Worm (Caenorhabditis elegans) whole organism, L1 larva: Measurements from ENCODE around the gene C54D10.10.

ENCODE experiments used
- ama-1 ChIP-seq: fragments of 150-350 bp; optimal IDR thresholded peaks from 2 replicates; lab custom pipeline; 2014
- elt-2 ChIP-seq: sonication (generic microtip); optimal IDR thresholded peaks from 2 replicates; lab custom pipeline; 2016; ENCODE audit warnings: missing genetic modification characterization, mild to moderate bottlenecking, inconsistent platforms, missing compliant biosample characterization, missing genetic modification reagents
- irx-1 ChIP-seq: sonication (generic microtip); optimal IDR thresholded peaks from 2 replicates; lab custom pipeline; 2016; ENCODE audit warnings: missing genetic modification characterization, missing compliant biosample characterization
- jun-1 ChIP-seq: fragments of 150-350 bp; optimal IDR thresholded peaks from 2 replicates; lab custom pipeline; 2014; ENCODE audit warnings: missing biosample characterization, missing genetic modification reagents, missing genetic modification characterization
- nhr-237 ChIP-seq: fragments of 150-350 bp; optimal IDR thresholded peaks from 2 replicates; lab custom pipeline; 2014; ENCODE audit warnings: missing biosample characterization, missing genetic modification characterization
- nhr-76 ChIP-seq: sonication (generic microtip); optimal IDR thresholded peaks from 2 replicates; lab custom pipeline; 2017; ENCODE audit warnings: missing biosample characterization, missing genetic modification characterization
- nhr-77 ChIP-seq: fragments of 150-350 bp; optimal IDR thresholded peaks from 2 replicates; lab custom pipeline; 2014; ENCODE audit warnings: missing biosample characterization, missing genetic modification characterization
- pax-3 ChIP-seq: fragments of 200-800 bp; sonication (Bioruptor generic); optimal IDR thresholded peaks from 2 replicates; lab custom pipeline; 2018; ENCODE audit warnings: mild to moderate bottlenecking, missing genetic modification characterization, moderate library complexity, missing compliant biosample characterization
- unc-130 ChIP-seq: fragments of 150-350 bp; optimal IDR thresholded peaks from 2 replicates; lab custom pipeline; 2017; ENCODE audit warnings: missing biosample characterization, missing genetic modification characterization, inconsistent platforms
- unc-62 ChIP-seq: fragments of 150-350 bp; optimal IDR thresholded peaks from 2 replicates; lab custom pipeline; 2014; ENCODE audit warnings: missing biosample characterization, missing genetic modification reagents, missing genetic modification characterization

- no peak for TF ChIP-seq irx-1 (tag; lab: Kevin White, UChicago)
- no peak for TF ChIP-seq pax-3 (tag; lab: Kevin White, UChicago)
- no peak for TF ChIP-seq ama-1 (lab: Kevin White, UChicago)
- no peak for TF ChIP-seq jun-1 (tag; lab: Kevin White, UChicago)
- no peak for TF ChIP-seq unc-130 (tag; lab: Kevin White, UChicago)
- TF ChIP-seq unc-62, result no peak
- no peak for TF ChIP-seq nhr-77 (tag; lab: Kevin White, UChicago)
- TF ChIP-seq nhr-76 (tag; lab: Kevin White, UChicago), result no peak
- no peak for TF ChIP-seq nhr-237 (tag; lab: Kevin White, UChicago)
- TF ChIP-seq elt-2 (tag; lab: Kevin White, UChicago), result no peak
These were observed 31.5 kb downstream of the C54D10.10 start, which contains the start of gene C54D10.3 for ce11 chrV:12418292-12418691.
